Fruit fly (Drosophila melanogaster): Measurements from ENCODE around the gene obst-F.

The obst-F gene

dm6 chr3L:20193748-20194058 is 7.7 kb downstream of the obst-F start:
- TF ChIP-seq CG5204 (GFP tag; optimal IDR thresholded peaks at IDR 0.05) (no peak), kay (GFP tag; ENCODE audit: borderline replicate concordance) (peak; percentile 29), CG33017 (tag; optimal IDR thresholded peaks at IDR 0.05) (no peak)

DNA sequence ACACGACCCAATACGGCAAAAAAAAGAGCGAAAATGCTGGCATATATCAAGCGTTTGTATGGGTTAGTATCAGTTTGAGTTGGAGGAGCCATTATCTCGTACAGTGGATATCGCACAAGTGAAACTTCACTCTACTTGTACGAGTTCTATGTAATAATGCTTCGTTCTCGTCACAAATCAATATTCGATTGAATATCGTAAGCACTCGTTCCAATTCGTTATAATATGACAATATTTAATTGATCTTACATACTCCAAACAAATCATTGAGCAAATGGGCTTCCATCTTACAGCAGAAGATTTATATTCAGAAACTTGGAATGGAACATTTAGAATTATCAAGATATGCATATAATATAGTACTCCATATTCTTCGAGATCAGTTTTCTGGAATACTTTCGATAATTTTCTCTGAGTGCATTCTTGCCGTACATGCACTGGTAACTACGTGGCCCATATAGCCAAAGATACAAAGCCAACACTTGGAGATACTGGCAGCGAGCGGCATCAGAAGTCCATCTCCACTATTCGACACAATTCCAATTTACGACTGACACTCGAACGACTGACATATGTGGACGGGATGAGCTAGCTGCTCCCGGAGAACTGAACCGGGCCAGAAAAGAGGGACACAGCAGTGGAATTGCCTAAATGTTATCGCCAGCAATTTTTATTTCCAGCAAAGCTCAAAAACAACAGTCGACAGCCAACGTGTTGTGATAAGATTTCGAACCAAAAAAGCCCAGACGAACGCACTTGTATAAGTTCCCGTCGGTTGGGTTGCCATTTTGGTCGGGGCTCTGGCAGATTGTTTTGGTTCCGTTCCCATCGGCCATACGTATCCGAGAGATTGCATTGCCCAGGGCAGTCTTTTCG is 8.3 kb downstream of the obst-F start:
- no peak for TF ChIP-seq tj (GFP tag; optimal IDR thresholded peaks at IDR 0.05)
- TF ChIP-seq CG1620 (GFP tag; optimal IDR thresholded peaks at IDR 0.05): no peak
- peak; percentile 18 for TF ChIP-seq CG11617 (GFP tag; optimal IDR thresholded peaks at IDR 0.05)
- no peak for TF ChIP-seq CG33017 (tag; optimal IDR thresholded peaks at IDR 0.05)
- no peak for TF ChIP-seq Mnt (GFP tag; optimal IDR thresholded peaks at IDR 0.05)
- no peak for TF ChIP-seq ovo (GFP tag; optimal IDR thresholded peaks at IDR 0.05)
- peak; percentile 1 for TF ChIP-seq CG7101 (tag; optimal IDR thresholded peaks at IDR 0.05)
- peak; percentile 5 for TF ChIP-seq cic (GFP tag; optimal IDR thresholded peaks at IDR 0.05)
- no peak for TF ChIP-seq cnc (optimal IDR thresholded peaks at IDR 0.05)
- no peak for TF ChIP-seq CG14711 (tag; optimal IDR thresholded peaks at IDR 0.05)
- no peak for TF ChIP-seq CG12768 (GFP tag; optimal IDR thresholded peaks at IDR 0.05)
- no peak for TF ChIP-seq Hr96 (GFP tag; optimal IDR thresholded peaks at IDR 0.05)
- no peak for TF ChIP-seq CG7045 (GFP tag; optimal IDR thresholded peaks at IDR 0.05)
- no peak for TF ChIP-seq bab1 (GFP tag; optimal IDR thresholded peaks at IDR 0.05)
- TF ChIP-seq toe (GFP tag; optimal IDR thresholded peaks at IDR 0.05): no peak
- peak; percentile 55 for TF ChIP-seq CG5204 (GFP tag; optimal IDR thresholded peaks at IDR 0.05)
- TF ChIP-seq Clk (GFP tag; optimal IDR thresholded peaks at IDR 0.05): no peak
- TF ChIP-seq Crg-1 (GFP tag; optimal IDR thresholded peaks at IDR 0.05): no peak
- no peak for TF ChIP-seq kay (GFP tag; ENCODE audit: borderline replicate concordance)
- no peak for TF ChIP-seq pad (GFP tag; optimal IDR thresholded peaks at IDR 0.05)

dm6 chr3L:20191848-20192247 is 9.6 kb downstream of the obst-F start:
- TF ChIP-seq Clk (GFP tag; optimal IDR thresholded peaks at IDR 0.05): no peak
- TF ChIP-seq kay (GFP tag; ENCODE audit: borderline replicate concordance): peak; percentile 40

DNA sequence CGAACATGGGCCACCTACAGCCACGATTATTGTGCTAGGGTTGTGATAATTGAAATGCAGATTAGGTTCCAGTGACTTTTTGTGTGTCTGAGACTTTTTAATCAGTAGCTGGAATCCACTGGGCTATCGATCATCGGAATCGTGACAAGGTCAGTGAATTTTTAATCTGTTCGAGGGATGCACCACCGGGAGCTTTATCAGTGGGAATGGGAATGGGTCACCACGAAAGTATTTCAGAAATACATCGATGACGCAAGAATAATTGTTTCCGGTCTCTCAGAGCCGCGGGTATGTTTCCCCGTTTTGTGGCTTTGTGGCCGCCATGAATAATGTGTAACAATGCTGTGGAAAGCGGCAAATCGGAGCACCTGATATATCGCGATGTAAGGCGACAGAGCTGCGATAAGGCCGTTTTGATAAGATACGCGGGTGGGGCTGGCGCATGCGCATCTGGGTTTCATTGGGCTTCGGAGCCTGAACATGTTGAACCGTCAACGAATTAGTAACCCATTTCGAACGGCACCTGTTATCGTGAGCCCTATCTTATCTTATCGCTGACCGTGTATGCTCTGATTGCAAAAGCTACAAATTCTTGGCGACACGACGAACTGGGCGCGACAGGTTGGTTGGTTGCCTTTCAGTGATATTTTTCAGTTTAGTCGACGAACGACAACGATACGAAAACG is 13.4 kb downstream of the obst-F start, which contains the start of gene Ssk:
Gene Ssk (plus strand): TSS at position 638 of the 686 bp plus-strand sequence.
- TF ChIP-seq CG1620 (GFP tag; optimal IDR thresholded peaks at IDR 0.05) (no peak), ovo (GFP tag; optimal IDR thresholded peaks at IDR 0.05) (peak; percentile 66), CG12768 (GFP tag; optimal IDR thresholded peaks at IDR 0.05) (peak; percentile 32), pad (GFP tag; optimal IDR thresholded peaks at IDR 0.05) (no peak), bab1 (GFP tag; optimal IDR thresholded peaks at IDR 0.05) (no peak), CG33017 (tag; optimal IDR thresholded peaks at IDR 0.05) (peak; percentile 37), Mnt (GFP tag; optimal IDR thresholded peaks at IDR 0.05) (no peak), cnc (optimal IDR thresholded peaks at IDR 0.05) (no peak), CG7101 (tag; optimal IDR thresholded peaks at IDR 0.05) (no peak), CG5204 (GFP tag; optimal IDR thresholded peaks at IDR 0.05) (no peak), tj (GFP tag; optimal IDR thresholded peaks at IDR 0.05) (peak; percentile 37), Hr96 (GFP tag; optimal IDR thresholded peaks at IDR 0.05) (peak; percentile 33), CG7045 (GFP tag; optimal IDR thresholded peaks at IDR 0.05) (no peak), CG14711 (tag; optimal IDR thresholded peaks at IDR 0.05) (no peak), Crg-1 (GFP tag; optimal IDR thresholded peaks at IDR 0.05) (no peak), Clk (GFP tag; optimal IDR thresholded peaks at IDR 0.05) (no peak), kay (GFP tag; ENCODE audit: borderline replicate concordance) (peak; percentile 97), CG11617 (GFP tag; optimal IDR thresholded peaks at IDR 0.05) (peak; percentile 29), toe (GFP tag; optimal IDR thresholded peaks at IDR 0.05) (peak; percentile 60), cic (GFP tag; optimal IDR thresholded peaks at IDR 0.05) (peak; percentile 91)

DNA sequence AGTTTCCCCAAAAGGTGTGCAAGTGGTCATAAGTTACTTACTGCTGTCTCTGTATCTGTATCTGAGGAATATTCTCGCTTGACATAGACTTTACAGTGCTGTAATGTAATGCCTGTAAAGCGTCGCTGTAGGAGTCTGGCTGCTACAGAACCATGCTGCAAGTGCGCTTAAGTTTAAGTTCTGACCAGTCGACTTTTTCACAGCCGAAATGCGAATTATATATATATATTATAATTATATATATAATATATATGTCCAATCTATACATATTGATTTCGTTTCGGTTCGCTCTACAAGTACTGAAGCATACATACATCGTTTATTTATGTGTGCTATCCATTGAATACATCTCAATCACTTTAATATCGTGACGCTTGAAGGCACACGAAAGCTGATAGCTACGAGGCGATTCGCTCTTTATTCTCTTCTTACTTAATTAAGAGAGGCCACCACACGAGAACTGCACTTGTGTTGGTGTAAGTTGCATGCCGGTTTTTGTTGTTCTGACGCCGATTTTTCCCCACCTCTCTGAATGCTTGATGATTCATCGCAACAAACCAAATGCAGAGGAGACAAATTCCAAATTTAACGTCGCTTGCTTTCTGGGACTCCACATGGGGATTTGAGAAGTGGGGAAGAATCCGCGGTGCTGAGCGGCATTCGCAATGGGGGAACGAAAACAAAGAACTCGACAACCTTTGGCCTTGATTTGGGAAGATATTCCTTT is 15.0 kb downstream of the obst-F start:
- no peak for TF ChIP-seq cnc (optimal IDR thresholded peaks at IDR 0.05)
- TF ChIP-seq Crg-1 (GFP tag; optimal IDR thresholded peaks at IDR 0.05): peak; percentile 28
- no peak for TF ChIP-seq CG1620 (GFP tag; optimal IDR thresholded peaks at IDR 0.05)
- peak; percentile 16 for TF ChIP-seq pad (GFP tag; optimal IDR thresholded peaks at IDR 0.05)
- TF ChIP-seq cic (GFP tag; optimal IDR thresholded peaks at IDR 0.05): peak; percentile 96
- TF ChIP-seq tj (GFP tag; optimal IDR thresholded peaks at IDR 0.05): peak; percentile 53
- peak; percentile 0 for TF ChIP-seq ovo (GFP tag; optimal IDR thresholded peaks at IDR 0.05)

DNA sequence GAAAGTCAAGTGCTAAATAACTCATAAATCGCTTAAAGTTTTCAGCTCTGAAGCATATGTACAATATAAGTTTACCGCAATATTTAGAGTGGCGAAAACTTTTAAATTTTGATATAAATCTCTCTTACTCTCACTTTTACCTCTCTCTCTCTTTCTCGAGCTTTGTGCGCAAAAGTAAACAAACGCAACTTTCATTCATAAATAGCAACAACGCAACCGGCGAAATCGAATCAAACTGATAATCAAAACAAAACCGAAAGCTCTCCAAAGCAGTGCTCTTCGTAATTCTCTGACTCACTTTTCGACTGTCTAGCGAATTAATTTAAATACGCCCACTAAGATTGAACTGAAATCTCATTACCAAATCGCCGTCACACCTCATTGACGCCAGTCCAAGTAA is 15.6 kb downstream of the obst-F start:
- no peak for TF ChIP-seq Clk (GFP tag; optimal IDR thresholded peaks at IDR 0.05)
- peak; percentile 97 for TF ChIP-seq kay (GFP tag; ENCODE audit: borderline replicate concordance)
- TF ChIP-seq cic (GFP tag; optimal IDR thresholded peaks at IDR 0.05): peak; percentile 98

Measured in whole organism, adult.